Fruit fly (Drosophila melanogaster) whole organism, pupa: ENCODE measurements around the gene CG43072.

Source experiments
- CG10348 ChIP-seq: fragments of 200-800 bp; sonication (Bioruptor generic); IDR thresholded peaks from 2 replicates; pipeline ENCODE4 v1.3.6; 2022; ENCODE audit warnings: missing biosample characterization, missing genetic modification characterization
- CG12605 ChIP-seq: fragments of 200-800 bp; sonication (Bioruptor generic); IDR thresholded peaks from 2 replicates; pipeline ENCODE4 v1.3.6; 2022; ENCODE audit warnings: missing biosample characterization, missing genetic modification characterization
- CG13204 ChIP-seq: fragments of 200-800 bp; sonication (Bioruptor generic); optimal IDR thresholded peaks from 2 replicates; lab custom pipeline; 2018; ENCODE audit warnings: missing biosample characterization, mild to moderate bottlenecking, missing genetic modification characterization, moderate library complexity
- CG14655 ChIP-seq: fragments of 200-800 bp; sonication (Bioruptor generic); optimal IDR thresholded peaks from 3 replicates; lab custom pipeline; 2017; ENCODE audit warnings: mild to moderate bottlenecking, missing biosample characterization, missing genetic modification reagents, missing genetic modification characterization
- CG15710 ChIP-seq: fragments of 200-800 bp; sonication (Bioruptor generic); optimal IDR thresholded peaks from 2 replicates; lab custom pipeline; 2018; ENCODE audit warnings: missing biosample characterization, mild to moderate bottlenecking, missing genetic modification characterization, moderate library complexity
- CG17806 ChIP-seq: fragments of 200-800 bp; sonication (Bioruptor generic); optimal IDR thresholded peaks from 2 replicates; lab custom pipeline; 2018; ENCODE audit warnings: missing biosample characterization, mild to moderate bottlenecking, missing genetic modification characterization, moderate library complexity
- CG32121 ChIP-seq: fragments of 200-800 bp; sonication (Bioruptor generic); IDR thresholded peaks from 2 replicates; pipeline ENCODE4 v1.3.6; 2022; ENCODE audit warnings: missing biosample characterization, missing genetic modification characterization
- CG34367 ChIP-seq: fragments of 200-800 bp; sonication (Bioruptor generic); optimal IDR thresholded peaks from 2 replicates; lab custom pipeline; 2018; ENCODE audit warnings: missing biosample characterization, mild to moderate bottlenecking, missing genetic modification characterization
- CG4496 ChIP-seq: fragments of 200-800 bp; sonication (Bioruptor generic); IDR thresholded peaks from 3 replicates; pipeline ENCODE4 v1.3.6; 2022; ENCODE audit warnings: missing biosample characterization, missing genetic modification characterization
- CG8159 ChIP-seq: fragments of 200-800 bp; sonication (Bioruptor generic); optimal IDR thresholded peaks from 3 replicates; lab custom pipeline; 2018; ENCODE audit warnings: missing biosample characterization, mild to moderate bottlenecking, missing genetic modification characterization, moderate library complexity
- CG8301 ChIP-seq: fragments of 200-800 bp; sonication (Bioruptor generic); optimal IDR thresholded peaks from 2 replicates; lab custom pipeline; 2018; ENCODE audit warnings: missing biosample characterization, mild to moderate bottlenecking, missing genetic modification characterization
- CG9948 ChIP-seq: fragments of 200-800 bp; sonication (Bioruptor generic); optimal IDR thresholded peaks from 2 replicates; lab custom pipeline; 2018; ENCODE audit warnings: missing biosample characterization, mild to moderate bottlenecking, missing genetic modification characterization, moderate library complexity
- D1 ChIP-seq: fragments of 200-800 bp; sonication (Bioruptor generic); optimal IDR thresholded peaks from 2 replicates; lab custom pipeline; 2018; ENCODE audit warnings: missing biosample characterization, mild to moderate bottlenecking, missing genetic modification characterization, moderate library complexity
- EcR ChIP-seq: fragments of 200-800 bp; sonication (Bioruptor generic); optimal IDR thresholded peaks from 3 replicates; lab custom pipeline; 2019; ENCODE audit warnings: missing biosample characterization, missing genetic modification characterization, mild to moderate bottlenecking, moderate library complexity, missing genetic modification reagents
- Ets98B ChIP-seq: fragments of 200-800 bp; sonication (Bioruptor generic); IDR thresholded peaks from 2 replicates; pipeline ENCODE4 v1.3.6; 2022; ENCODE audit warnings: missing biosample characterization, missing genetic modification characterization
- Pif1A ChIP-seq: fragments of 200-800 bp; sonication (Bioruptor generic); optimal IDR thresholded peaks from 3 replicates; lab custom pipeline; 2016; ENCODE audit warnings: missing biosample characterization, missing genetic modification characterization
- Pif1B ChIP-seq: fragments of 200-800 bp; sonication (Bioruptor generic); optimal IDR thresholded peaks from 3 replicates; lab custom pipeline; 2016; ENCODE audit warnings: missing biosample characterization, missing genetic modification characterization
- Snoo ChIP-seq: fragments of 200-800 bp; sonication (Bioruptor generic); optimal IDR thresholded peaks from 3 replicates; lab custom pipeline; 2017; ENCODE audit warnings: missing biosample characterization, mild to moderate bottlenecking, missing genetic modification characterization, inconsistent platforms
- fd96Ca ChIP-seq: fragments of 200-800 bp; sonication (Bioruptor generic); IDR thresholded peaks from 3 replicates; pipeline ENCODE4 v1.3.6; 2022; ENCODE audit warnings: missing biosample characterization, missing genetic modification characterization
- gl ChIP-seq: fragments of 200-800 bp; sonication (Bioruptor generic); optimal IDR thresholded peaks from 2 replicates; lab custom pipeline; 2018; ENCODE audit warnings: missing biosample characterization, mild to moderate bottlenecking, missing genetic modification characterization
- rn ChIP-seq: fragments of 200-800 bp; sonication (Bioruptor generic); IDR thresholded peaks from 2 replicates; pipeline ENCODE4 v1.3.6; 2022; ENCODE audit warnings: missing biosample characterization, missing genetic modification characterization

Gene CG43072

DNA sequence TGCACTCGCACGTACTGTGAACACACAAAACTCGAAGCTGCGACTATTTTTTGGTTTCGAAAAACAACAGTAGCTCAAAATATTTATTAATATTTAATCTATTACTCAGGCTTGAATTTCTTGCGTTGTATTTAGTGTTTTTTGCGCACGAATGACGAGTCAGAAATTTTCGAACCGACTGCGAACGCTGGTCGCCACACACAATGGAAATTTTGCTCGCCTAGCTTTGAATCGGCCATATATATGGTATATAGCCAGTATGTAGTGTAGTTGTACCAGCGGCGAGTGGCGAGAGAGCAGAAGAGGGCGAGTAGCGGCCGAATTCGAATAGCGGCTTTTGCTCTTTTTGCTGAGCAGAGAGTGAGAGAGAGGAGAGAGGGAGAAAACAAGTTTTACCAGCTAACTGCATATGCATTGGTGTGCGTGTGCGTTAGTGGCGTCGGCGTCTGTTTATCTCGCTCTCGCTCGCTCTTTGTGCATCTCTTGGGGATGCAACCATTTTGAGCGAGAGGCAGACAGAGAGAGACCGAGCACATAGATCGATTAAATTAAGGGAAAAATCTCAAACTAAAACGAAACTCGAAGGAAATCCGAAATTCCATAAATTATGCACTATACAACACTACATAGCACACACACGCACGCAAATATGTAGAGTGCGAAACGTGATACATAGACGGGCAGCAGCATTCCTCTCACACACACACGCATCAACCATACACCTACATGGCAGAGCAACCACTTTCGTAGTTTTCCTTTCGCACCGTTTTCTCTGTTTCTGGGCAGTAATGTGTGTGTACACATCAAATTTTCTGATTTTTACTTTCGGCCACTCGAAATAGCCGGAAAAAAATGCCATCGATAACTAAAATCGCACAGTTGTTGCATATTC is 39.4 kb upstream of the CG43072 start:
- TF ChIP-seq rn: no peak
- TF ChIP-seq Ets98B (GFP tag; lab: Robert Waterston, UW): peak; percentile 77
- TF ChIP-seq CG15710 (tag; lab: Kevin White, UChicago): peak; percentile 21
- no peak for TF ChIP-seq CG10348
- peak; percentile 34 for TF ChIP-seq Pif1A (GFP tag; lab: Kevin White, UChicago)
- peak; percentile 36; the same call in 1 of the 2 replicates for TF ChIP-seq CG32121
- TF ChIP-seq CG13204 (GFP tag; lab: Kevin White, UChicago): peak; percentile 35
- no peak for TF ChIP-seq EcR (GFP tag; lab: Kevin White, UChicago)
- peak; percentile 2 for TF ChIP-seq Pif1B (GFP tag; lab: Kevin White, UChicago)
- no peak for TF ChIP-seq CG34367
- TF ChIP-seq CG4496 (GFP tag; lab: Robert Waterston, UW): peak; percentile 71
- TF ChIP-seq D1: no peak
- no peak for TF ChIP-seq CG17806 (tag; lab: Kevin White, UChicago)
- TF ChIP-seq CG8159 (tag; lab: Kevin White, UChicago): no peak
- peak; percentile 71; the same call in 2 of the 3 replicates for TF ChIP-seq fd96Ca (GFP tag; lab: Robert Waterston, UW)
- TF ChIP-seq CG14655 (GFP tag; lab: Kevin White, UChicago): no peak
- no peak for TF ChIP-seq CG9948
- no peak for TF ChIP-seq CG8301
- no peak for TF ChIP-seq Snoo (tag; lab: Kevin White, UChicago)
- TF ChIP-seq gl (tag; lab: Kevin White, UChicago): peak; percentile 32
- peak; percentile 72 for TF ChIP-seq CG12605 (GFP tag; lab: Robert Waterston, UW)

DNA sequence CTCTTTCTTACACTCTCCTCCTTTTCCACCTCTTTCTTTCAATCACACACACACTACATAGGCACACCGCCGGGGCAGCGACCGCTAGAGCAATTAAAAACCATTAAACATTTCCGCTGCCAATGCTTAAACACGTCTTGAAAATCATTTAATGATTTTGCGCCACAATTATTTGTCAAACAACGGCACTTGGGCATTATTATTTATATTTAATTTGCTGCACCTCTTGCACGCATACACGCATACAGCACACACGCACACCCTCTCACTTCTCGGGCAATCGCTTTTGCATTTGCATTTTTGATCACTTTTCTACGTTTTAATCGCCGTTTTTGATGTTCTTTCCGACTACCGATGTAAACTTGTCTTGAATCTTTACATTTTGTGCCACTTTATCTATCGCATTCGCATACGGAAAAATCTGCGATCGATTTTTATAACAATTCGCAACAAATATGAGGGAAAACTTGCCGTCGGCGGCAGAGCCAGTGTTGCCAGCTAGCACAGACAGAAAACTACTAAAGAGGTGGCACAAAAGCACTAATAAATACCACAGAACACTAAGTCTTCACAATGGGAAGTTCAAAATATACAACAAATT is 38.6 kb upstream of the CG43072 start, which contains the start of gene skd:
TSS of gene skd (minus strand) at position 518 of the 601 bp plus-strand sequence.
- TF ChIP-seq CG12605 (GFP tag; lab: Robert Waterston, UW) (0 out of 2 replicates have a peak, but pooled peaks have one; percentile 8), CG17806 (tag; lab: Kevin White, UChicago) (no peak), fd96Ca (GFP tag; lab: Robert Waterston, UW) (no peak), EcR (GFP tag; lab: Kevin White, UChicago) (peak; percentile 85), CG32121 (no peak), Ets98B (GFP tag; lab: Robert Waterston, UW) (no peak), CG8301 (no peak), Pif1A (GFP tag; lab: Kevin White, UChicago) (no peak)
- TF ChIP-seq, all 21 proteins: peak for 2

DNA sequence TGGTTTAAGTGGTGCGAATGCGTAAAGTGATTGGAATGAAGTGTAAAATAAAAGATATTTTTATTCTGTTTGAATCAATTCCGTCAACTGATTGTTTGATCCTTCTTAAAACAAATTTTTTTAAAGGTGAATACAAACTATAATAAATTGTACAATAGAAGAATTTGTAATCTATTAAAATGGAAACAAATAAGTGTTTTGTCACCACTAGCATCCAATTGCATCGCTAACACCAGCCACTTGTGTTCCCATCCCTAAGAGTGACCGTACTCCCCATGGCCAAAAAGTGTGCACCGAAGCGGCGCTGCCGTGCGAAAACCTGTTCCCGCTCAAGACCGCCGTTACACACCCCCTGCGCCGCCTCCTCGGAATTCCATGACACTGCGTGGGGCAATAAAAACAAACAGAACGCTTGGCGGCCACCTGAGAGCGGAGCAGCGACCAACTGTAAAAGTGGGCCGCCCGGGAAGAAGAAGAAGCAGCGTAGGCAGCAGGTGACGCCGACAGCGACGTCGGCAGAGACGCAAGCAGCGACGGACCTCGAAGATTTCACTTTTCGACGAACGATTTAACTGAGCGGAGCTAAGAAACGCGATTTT is 37.9 kb upstream of the CG43072 start, which contains the start of gene Pdss2:
TSS of gene Pdss2 (plus strand) at position 259 of the 599 bp plus-strand sequence.
- TF ChIP-seq CG13204 (GFP tag; lab: Kevin White, UChicago) (peak; percentile 100), CG32121 (peak; percentile 72), CG14655 (GFP tag; lab: Kevin White, UChicago) (peak; percentile 58), CG4496 (GFP tag; lab: Robert Waterston, UW) (peak; percentile 83), CG8301 (peak; percentile 15), Pif1A (GFP tag; lab: Kevin White, UChicago) (peak; percentile 45), gl (tag; lab: Kevin White, UChicago) (peak; percentile 35), CG34367 (peak; percentile 53), CG9948 (peak; percentile 47), CG8159 (tag; lab: Kevin White, UChicago) (peak; percentile 57), Ets98B (GFP tag; lab: Robert Waterston, UW) (peak; percentile 67), CG10348 (no peak), Pif1B (GFP tag; lab: Kevin White, UChicago) (peak; percentile 27), EcR (GFP tag; lab: Kevin White, UChicago) (peak; percentile 69), CG17806 (tag; lab: Kevin White, UChicago) (peak; percentile 50), Snoo (tag; lab: Kevin White, UChicago) (peak; percentile 34), fd96Ca (GFP tag; lab: Robert Waterston, UW) (peak; percentile 77), D1 (no peak), CG15710 (tag; lab: Kevin White, UChicago) (peak; percentile 62), CG12605 (GFP tag; lab: Robert Waterston, UW) (peak; percentile 69), rn (peak; percentile 58)

dm6 chr3L:21031093-21031930 is 34.3 kb upstream of the CG43072 start, which contains the start of the genes CG10584 and Polr3E:
Gene CG10584, minus strand, starts transcription at chr3L:21031360.
Gene Polr3E, plus strand, starts transcription at chr3L:21031825.
- TF ChIP-seq CG12605 (GFP tag; lab: Robert Waterston, UW): peak; percentile 70
- peak; percentile 60 for TF ChIP-seq gl (tag; lab: Kevin White, UChicago)
- peak; percentile 96 for TF ChIP-seq CG14655 (GFP tag; lab: Kevin White, UChicago)
- TF ChIP-seq EcR (GFP tag; lab: Kevin White, UChicago): peak; percentile 13
- TF ChIP-seq CG15710 (tag; lab: Kevin White, UChicago): peak; percentile 94
- peak; percentile 92 for TF ChIP-seq CG17806 (tag; lab: Kevin White, UChicago)
- TF ChIP-seq CG10348: peak; percentile 46; the same call in 1 of the 2 replicates
- peak; percentile 84 for TF ChIP-seq CG4496 (GFP tag; lab: Robert Waterston, UW)
- peak; percentile 75 for TF ChIP-seq Pif1A (GFP tag; lab: Kevin White, UChicago)
- TF ChIP-seq D1: peak; percentile 90
- peak; percentile 91 for TF ChIP-seq CG8301
- TF ChIP-seq Ets98B (GFP tag; lab: Robert Waterston, UW): peak; percentile 82
- TF ChIP-seq rn: peak; percentile 63; the same call in 1 of the 2 replicates
- TF ChIP-seq fd96Ca (GFP tag; lab: Robert Waterston, UW): no peak
- peak; percentile 94 for TF ChIP-seq Snoo (tag; lab: Kevin White, UChicago)
- peak; percentile 89 for TF ChIP-seq CG34367
- TF ChIP-seq CG9948: peak; percentile 93
- peak; percentile 88 for TF ChIP-seq CG32121
- peak; percentile 95 for TF ChIP-seq CG8159 (tag; lab: Kevin White, UChicago)
- peak; percentile 86 for TF ChIP-seq Pif1B (GFP tag; lab: Kevin White, UChicago)
- TF ChIP-seq CG13204 (GFP tag; lab: Kevin White, UChicago): peak; percentile 82
- TF ChIP-seq, all 21 proteins: peak for 20
